Worm (Caenorhabditis elegans) whole organism, L4/young adult: ENCODE data around the gene C25E10.10.

Experiments used
- dao-5 ChIP-seq: sonication (generic microtip); optimal IDR thresholded peaks from 2 replicates; lab custom pipeline; 2016; ENCODE audit warnings: missing genotype, missing genetic modification characterization, moderate library complexity, missing compliant biosample characterization
- him-1 ChIP-seq: sonication (generic microtip); optimal IDR thresholded peaks from 2 replicates; lab custom pipeline; 2016; ENCODE audit warnings: missing genotype, missing genetic modification reagents, missing genetic modification characterization, missing compliant biosample characterization

ce11 chrV:9079965-9080432 is 23.8 kb upstream of the C25E10.10 start:
- TF ChIP-seq him-1 (tag; lab: Kevin White, UChicago): no peak
- TF ChIP-seq dao-5 (tag; lab: Kevin White, UChicago): no peak
